Fruit fly (Drosophila melanogaster) whole organism, embryonic: ENCODE data around the gene CG31675.

ENCODE experiments used
- BEAF-32 ChIP-seq: fragments of 200-800 bp; sonication (Bioruptor generic); optimal IDR thresholded peaks from 3 replicates; lab custom pipeline; 2017; ENCODE audit warnings: missing biosample characterization, missing genetic modification characterization, mild to moderate bottlenecking, moderate library complexity, missing genetic modification reagents
- Bgb ChIP-seq: fragments of 200-800 bp; sonication (Bioruptor generic); IDR thresholded peaks from 2 replicates; pipeline ENCODE4 v1.3.6; 2022; ENCODE audit warnings: missing biosample characterization, missing genetic modification characterization; ENCODE audit not compliant: partially characterized antibody
- Blimp-1 ChIP-seq: fragments of 200-800 bp; sonication (Bioruptor generic); optimal IDR thresholded peaks from 3 replicates; lab custom pipeline; 2018; ENCODE audit warnings: missing biosample characterization, missing genetic modification characterization, mild to moderate bottlenecking, moderate library complexity, missing genetic modification reagents
- CG1024 ChIP-seq: fragments of 200-800 bp; sonication (Bioruptor generic); IDR thresholded peaks from 2 replicates; pipeline ENCODE4 v1.3.6; 2022; ENCODE audit warnings: missing biosample characterization, missing genetic modification characterization
- CG10431 ChIP-seq: fragments of 200-800 bp; sonication (Bioruptor generic); optimal IDR thresholded peaks from 3 replicates; lab custom pipeline; 2018; ENCODE audit warnings: missing biosample characterization, mild to moderate bottlenecking, missing genetic modification characterization
- CG10565 ChIP-seq: fragments of 200-800 bp; sonication (Bioruptor generic); optimal IDR thresholded peaks from 3 replicates; lab custom pipeline; 2016; ENCODE audit warnings: missing biosample characterization, mild to moderate bottlenecking, missing genetic modification characterization
- CG11085 ChIP-seq: fragments of 200-800 bp; sonication (Bioruptor generic); IDR thresholded peaks from 2 replicates; pipeline ENCODE4 v1.3.6; 2022; ENCODE audit warnings: missing biosample characterization, missing genetic modification characterization
- CG11456 ChIP-seq: fragments of 200-800 bp; sonication (Bioruptor generic); IDR thresholded peaks from 3 replicates; pipeline ENCODE4 v1.3.6; 2022; ENCODE audit warnings: missing biosample characterization, missing genetic modification characterization
- CG11504 ChIP-seq: fragments of 200-800 bp; sonication (Bioruptor generic); optimal IDR thresholded peaks from 3 replicates; lab custom pipeline; 2019; ENCODE audit warnings: missing biosample characterization, mild to moderate bottlenecking, missing genetic modification characterization, moderate library complexity
- CG12155 ChIP-seq: fragments of 200-800 bp; sonication (Bioruptor generic); optimal IDR thresholded peaks from 3 replicates; lab custom pipeline; 2016; ENCODE audit warnings: missing biosample characterization, missing genetic modification characterization
- CG12219 ChIP-seq: fragments of 200-800 bp; sonication (Bioruptor generic); optimal IDR thresholded peaks from 3 replicates; lab custom pipeline; 2018; ENCODE audit warnings: missing biosample characterization, mild to moderate bottlenecking, missing genetic modification characterization
- CG13287 ChIP-seq: fragments of 200-800 bp; sonication (Bioruptor generic); IDR thresholded peaks from 2 replicates; pipeline ENCODE4 v1.3.6; 2022; ENCODE audit warnings: missing biosample characterization, missing genetic modification characterization; ENCODE audit not compliant: partially characterized antibody
- CG13894 ChIP-seq: fragments of 200-800 bp; sonication (Bioruptor generic); optimal IDR thresholded peaks from 3 replicates; lab custom pipeline; 2018; ENCODE audit warnings: missing biosample characterization, mild to moderate bottlenecking, missing genetic modification characterization, moderate library complexity
- CG15073 ChIP-seq: fragments of 200-800 bp; sonication (Bioruptor generic); optimal IDR thresholded peaks from 2 replicates; lab custom pipeline; 2016; ENCODE audit warnings: missing biosample characterization, missing genetic modification characterization
- CG15479 ChIP-seq: fragments of 200-800 bp; sonication (Bioruptor generic); optimal IDR thresholded peaks from 3 replicates; lab custom pipeline; 2019; ENCODE audit warnings: missing biosample characterization, mild to moderate bottlenecking, missing genetic modification characterization, moderate library complexity
- CG17361 ChIP-seq: fragments of 200-800 bp; sonication (Bioruptor generic); IDR thresholded peaks from 3 replicates; pipeline ENCODE4 v1.3.6; 2022; ENCODE audit warnings: missing biosample characterization, missing genetic modification characterization
- CG17912 ChIP-seq: fragments of 200-800 bp; sonication (Bioruptor generic); optimal IDR thresholded peaks from 2 replicates; lab custom pipeline; 2018; ENCODE audit warnings: missing biosample characterization, mild to moderate bottlenecking, missing genetic modification characterization
- CG18599 ChIP-seq: fragments of 200-800 bp; sonication (Bioruptor generic); optimal IDR thresholded peaks from 3 replicates; lab custom pipeline; 2017; ENCODE audit warnings: missing biosample characterization, missing genetic modification characterization, mild to moderate bottlenecking, moderate library complexity, missing genetic modification reagents
- CG18619 ChIP-seq: fragments of 200-800 bp; sonication (Bioruptor generic); optimal IDR thresholded peaks from 3 replicates; lab custom pipeline; 2017; ENCODE audit warnings: missing biosample characterization, mild to moderate bottlenecking, missing genetic modification characterization
- CG2678 ChIP-seq: fragments of 200-800 bp; sonication (Bioruptor generic); optimal IDR thresholded peaks from 3 replicates; lab custom pipeline; 2019; ENCODE audit warnings: missing biosample characterization, mild to moderate bottlenecking, missing genetic modification characterization, moderate library complexity
- CG3726 ChIP-seq: fragments of 200-800 bp; sonication (Bioruptor generic); IDR thresholded peaks from 3 replicates; pipeline ENCODE4, ENCODE4 v1.3.6; 2022; ENCODE audit warnings: missing biosample characterization, missing genetic modification characterization
- CG3847 ChIP-seq: fragments of 200-800 bp; sonication (Bioruptor generic); IDR thresholded peaks from 2 replicates; pipeline ENCODE4 v1.3.6; 2022; ENCODE audit warnings: missing biosample characterization, missing genetic modification characterization
- CG3995 ChIP-seq: fragments of 200-800 bp; sonication (Bioruptor generic); optimal IDR thresholded peaks from 3 replicates; lab custom pipeline; 2016; ENCODE audit warnings: missing biosample characterization, missing genetic modification characterization
- CG8089 ChIP-seq: fragments of 200-800 bp; sonication (Bioruptor generic); optimal IDR thresholded peaks from 3 replicates; lab custom pipeline; 2016; ENCODE audit warnings: missing biosample characterization, missing genetic modification characterization
- Doc3 ChIP-seq: fragments of 200-800 bp; sonication (Bioruptor generic); IDR thresholded peaks from 3 replicates; pipeline ENCODE4 v1.3.6; 2022; ENCODE audit warnings: missing biosample characterization, missing genetic modification characterization; ENCODE audit not compliant: partially characterized antibody
- E2f1 ChIP-seq: fragments of 200-800 bp; sonication (Bioruptor generic); IDR thresholded peaks from 2 replicates; pipeline ENCODE4 v1.3.6; 2022; ENCODE audit warnings: missing biosample characterization, missing genetic modification characterization
- Hr78 ChIP-seq, 2 experiments: fragments of 200-800 bp in 1 of 2; fragments of >200 bp in 1 of 2; sonication (Bioruptor generic) in 1 of 2; optimal IDR thresholded peaks; 2 replicates each; lab custom pipeline; 2017 to 2019; ENCODE audit warnings: missing biosample characterization in 2 of 2, missing genetic modification characterization in 2 of 2, mild to moderate bottlenecking in 1 of 2, moderate library complexity in 1 of 2
- MTF-1 ChIP-seq: fragments of 200-800 bp; sonication (Bioruptor generic); optimal IDR thresholded peaks from 2 replicates; lab custom pipeline; 2018; ENCODE audit warnings: missing biosample characterization, mild to moderate bottlenecking, missing genetic modification characterization, borderline replicate concordance
- Pdp1 ChIP-seq, 2 experiments: fragments of 200-800 bp; sonication (Bioruptor generic); optimal IDR thresholded peaks; 3 replicates each; lab custom pipeline; 2016; ENCODE audit warnings: missing biosample characterization in 2 of 2, missing genetic modification characterization in 2 of 2, mild to moderate bottlenecking in 1 of 2, moderate library complexity in 1 of 2
- Poxn ChIP-seq: fragments of 200-800 bp; sonication (Bioruptor generic); IDR thresholded peaks from 2 replicates; pipeline ENCODE4 v1.3.6; 2022; ENCODE audit warnings: missing biosample characterization, missing genetic modification characterization
- Rfx ChIP-seq: fragments of 200-800 bp; sonication (Bioruptor generic); IDR thresholded peaks from 2 replicates; pipeline ENCODE4 v1.3.6; 2022; ENCODE audit warnings: missing biosample characterization, missing genetic modification characterization
- Sin3A ChIP-seq: fragments of >200 bp; optimal IDR thresholded peaks from 2 replicates; lab custom pipeline; 2018
- Tbp ChIP-seq: fragments of >200 bp; optimal IDR thresholded peaks from 2 replicates; lab custom pipeline; 2018; ENCODE audit warnings: missing biosample characterization, missing genetic modification characterization
- Trl ChIP-seq, 3 experiments: fragments of >200 bp in 2 of 3; fragments of 200-800 bp in 1 of 3; sonication (Bioruptor generic) in 1 of 3; optimal IDR thresholded peaks; 2 replicates in 1 of 3; 3 replicates in 2 of 3; lab custom pipeline; 2016 to 2017; ENCODE audit warnings: missing biosample characterization in 1 of 3, missing genetic modification characterization in 1 of 3
- ato ChIP-seq: fragments of 200-800 bp; sonication (Bioruptor generic); IDR thresholded peaks from 2 replicates; pipeline ENCODE4 v1.3.6; 2022; ENCODE audit warnings: missing biosample characterization, missing genetic modification characterization; ENCODE audit not compliant: partially characterized antibody
- cg ChIP-seq: fragments of 200-800 bp; sonication (Bioruptor generic); optimal IDR thresholded peaks from 3 replicates; lab custom pipeline; 2019; ENCODE audit warnings: missing biosample characterization, mild to moderate bottlenecking, missing genetic modification characterization, moderate library complexity
- gce ChIP-seq: fragments of 200-800 bp; sonication (Bioruptor generic); IDR thresholded peaks from 3 replicates; pipeline ENCODE4 v1.3.6; 2022; ENCODE audit warnings: missing biosample characterization, missing genetic modification characterization
- jumu ChIP-seq: fragments of 200-800 bp; sonication (Bioruptor generic); optimal IDR thresholded peaks from 3 replicates; lab custom pipeline; 2016; ENCODE audit warnings: missing biosample characterization, missing genetic modification characterization
- kah ChIP-seq: fragments of 200-800 bp; sonication (Bioruptor generic); optimal IDR thresholded peaks from 2 replicates; lab custom pipeline; 2018; ENCODE audit warnings: missing biosample characterization, mild to moderate bottlenecking, missing genetic modification characterization
- lmd ChIP-seq: fragments of 200-800 bp; sonication (Bioruptor generic); IDR thresholded peaks from 2 replicates; pipeline ENCODE4 v1.3.6; 2022; ENCODE audit warnings: missing biosample characterization, missing genetic modification characterization
- mam ChIP-seq: fragments of 200-800 bp; sonication (Bioruptor generic); optimal IDR thresholded peaks from 3 replicates; lab custom pipeline; 2016; ENCODE audit warnings: missing biosample characterization, missing genetic modification characterization
- nau ChIP-seq: fragments of 200-800 bp; sonication (Bioruptor generic); optimal IDR thresholded peaks from 3 replicates; lab custom pipeline; 2017; ENCODE audit warnings: missing biosample characterization, mild to moderate bottlenecking, missing genetic modification characterization, missing genetic modification reagents
- ranshi ChIP-seq: fragments of 200-800 bp; sonication (Bioruptor generic); IDR thresholded peaks from 2 replicates; pipeline ENCODE4 v1.3.6; 2022; ENCODE audit warnings: missing biosample characterization, missing genetic modification characterization
- rib ChIP-seq: fragments of 200-800 bp; sonication (Bioruptor generic); IDR thresholded peaks from 2 replicates; pipeline ENCODE4 v1.3.6; 2022; ENCODE audit warnings: missing biosample characterization, missing genetic modification characterization
- so ChIP-seq: fragments of 200-800 bp; sonication (Bioruptor generic); IDR thresholded peaks from 3 replicates; pipeline ENCODE4 v1.3.6; 2022; ENCODE audit warnings: missing biosample characterization, missing genetic modification characterization
- sr ChIP-seq: fragments of 200-800 bp; sonication (Bioruptor generic); IDR thresholded peaks from 3 replicates; pipeline ENCODE4 v1.3.6; 2022; ENCODE audit warnings: missing biosample characterization, missing genetic modification characterization
- trem ChIP-seq: fragments of 200-800 bp; optimal IDR thresholded peaks from 3 replicates; lab custom pipeline; 2019; ENCODE audit warnings: missing biosample characterization, mild to moderate bottlenecking, missing genetic modification characterization, moderate library complexity
- wek ChIP-seq: fragments of 200-800 bp; sonication (Bioruptor generic); optimal IDR thresholded peaks from 3 replicates; lab custom pipeline; 2018; ENCODE audit warnings: missing biosample characterization, mild to moderate bottlenecking, missing genetic modification characterization, moderate library complexity

Gene CG31675

DNA sequence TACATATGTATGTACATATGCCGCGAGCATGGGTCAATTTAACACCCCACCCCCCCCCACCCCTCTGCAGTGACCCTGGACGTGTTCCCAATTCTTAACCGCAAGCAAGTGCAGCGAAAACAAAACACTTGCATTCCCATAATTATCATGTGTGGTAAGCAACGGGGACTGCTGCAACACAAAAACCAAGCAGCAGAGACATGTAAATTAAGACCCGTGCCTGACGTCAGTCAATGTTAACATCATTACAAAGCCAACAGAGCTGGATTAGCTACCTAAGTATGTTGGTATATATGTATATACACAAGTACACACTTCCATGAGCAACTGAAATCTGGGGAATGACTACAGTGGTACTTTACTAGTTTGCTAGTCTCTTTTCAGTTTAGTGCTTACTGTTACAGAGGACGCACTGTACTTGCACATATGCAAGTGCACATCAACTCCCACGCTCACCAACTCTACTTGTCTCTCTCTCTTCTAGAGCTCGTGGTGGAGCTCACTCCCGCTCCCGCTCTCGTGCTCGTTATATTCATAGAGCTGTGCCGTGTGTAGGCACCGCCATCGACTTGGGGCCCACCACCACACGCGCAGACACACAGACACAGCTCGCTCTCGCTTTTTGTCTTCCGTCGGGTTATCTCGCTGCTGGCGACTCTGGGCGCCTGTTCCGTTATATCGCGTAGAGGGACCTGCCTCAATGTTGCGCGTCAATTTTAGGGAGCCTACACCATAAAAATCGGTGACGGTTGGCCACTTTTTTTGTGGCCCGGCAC, 46.1 kb upstream of the CG31675 start (continued):
- TF ChIP-seq nau (GFP tag; lab: Kevin White, UChicago): peak; percentile 21
- peak in 1 of 2 experiments; percentile 25 for TF ChIP-seq Pdp1 (GFP tag; optimal IDR thresholded peaks at IDR 0.05; lab: Kevin White, UChicago)
- TF ChIP-seq Hr78 (GFP tag; optimal IDR thresholded peaks at IDR 0.05; lab: Kevin White, UChicago): no peak
- peak; percentile 22; the same call in 1 of the 3 replicates for TF ChIP-seq gce (GFP tag; lab: Robert Waterston, UW)
- TF ChIP-seq ranshi (GFP tag; lab: Robert Waterston, UW): no peak
- peak; percentile 55 for TF ChIP-seq kah
- TF ChIP-seq CG1024: no peak
- TF ChIP-seq Trl (optimal IDR thresholded peaks at IDR 0.05; lab: Kevin White, UChicago): peak; percentile 84 to 90
- TF ChIP-seq Trl (GFP tag; optimal IDR thresholded peaks at IDR 0.05; lab: Kevin White, UChicago): no peak
- TF ChIP-seq Rfx: 0 out of 2 replicates have a peak, but pooled peaks have one; percentile 36
- TF ChIP-seq Poxn (GFP tag; lab: Robert Waterston, UW): no peak
- peak; percentile 55; the same call in 2 of the 3 replicates for TF ChIP-seq Doc3 (GFP tag; lab: Robert Waterston, UW)
- TF ChIP-seq CG11085: no peak
- no peak for TF ChIP-seq rib (GFP tag; lab: Robert Waterston, UW)
- TF ChIP-seq trem (tag; lab: Kevin White, UChicago): peak; percentile 14
- TF ChIP-seq E2f1: 0 out of 2 replicates have a peak, but pooled peaks have one; percentile 35
- peak; percentile 10 for TF ChIP-seq CG17912
- TF ChIP-seq sr (GFP tag; lab: Robert Waterston, UW): peak; percentile 85; the same call in 2 of the 3 replicates
- peak; percentile 36 for TF ChIP-seq CG10431
- TF ChIP-seq MTF-1: peak; percentile 9
- no peak for TF ChIP-seq Sin3A (lab: Kevin White, UChicago)
- peak; percentile 22 for TF ChIP-seq CG18599 (GFP tag; lab: Kevin White, UChicago)
- peak; percentile 40; the same call in 1 of the 2 replicates for TF ChIP-seq Bgb (GFP tag; lab: Robert Waterston, UW)
- peak; percentile 63 for TF ChIP-seq Blimp-1 (GFP tag; lab: Kevin White, UChicago)
- no peak for TF ChIP-seq CG15073 (GFP tag; lab: Kevin White, UChicago)
- TF ChIP-seq mam (GFP tag; lab: Kevin White, UChicago): no peak
- TF ChIP-seq CG12155 (GFP tag; lab: Kevin White, UChicago): no peak
- TF ChIP-seq Tbp (GFP tag; lab: Kevin White, UChicago): no peak
- no peak for TF ChIP-seq lmd (GFP tag; lab: Robert Waterston, UW)
- TF ChIP-seq ato: 0 out of 2 replicates have a peak, but pooled peaks have one; percentile 50
- peak; percentile 69; the same call in 1 of the 3 replicates for TF ChIP-seq so (GFP tag; lab: Robert Waterston, UW)
- TF ChIP-seq CG3847 (GFP tag; lab: Robert Waterston, UW): peak; percentile 30; the same call in 1 of the 2 replicates
- TF ChIP-seq jumu (GFP tag; lab: Kevin White, UChicago): no peak
- TF ChIP-seq CG11504: peak; percentile 92
- TF ChIP-seq CG3995 (GFP tag; lab: Kevin White, UChicago): no peak
- TF ChIP-seq CG17361 (GFP tag; lab: Robert Waterston, UW): no peak
- TF ChIP-seq CG10565: no peak
- TF ChIP-seq CG11456 (GFP tag; lab: Robert Waterston, UW): no peak
- TF ChIP-seq CG18619: no peak
- TF ChIP-seq CG3726: no peak
- TF ChIP-seq CG15479 (GFP tag; lab: Kevin White, UChicago): no peak
- no peak for TF ChIP-seq CG12219 (GFP tag; lab: Kevin White, UChicago)
- TF ChIP-seq CG13287 (GFP tag; lab: Robert Waterston, UW): peak; percentile 56
- no peak for TF ChIP-seq BEAF-32 (GFP tag; lab: Kevin White, UChicago)
- TF ChIP-seq cg: peak; percentile 84
- TF ChIP-seq wek (GFP tag; lab: Kevin White, UChicago): no peak
- TF ChIP-seq CG2678 (tag; lab: Kevin White, UChicago): peak; percentile 25
- no peak for TF ChIP-seq CG8089 (GFP tag; lab: Kevin White, UChicago)
- TF ChIP-seq CG13894 (tag; lab: Kevin White, UChicago): peak; percentile 79
